Fruit fly (Drosophila melanogaster): ENCODE data around the gene Det.

The Det gene

dm6 chr3R:17117607-17118327 lies 31.7 kb upstream of the Det start:
- TF ChIP-seq CG10565 (GFP tag; optimal IDR thresholded peaks at IDR 0.05) (no peak), scrt (GFP tag; optimal IDR thresholded peaks at IDR 0.05) (no peak), Fer3 (tag; optimal IDR thresholded peaks at IDR 0.05) (no peak), CG14441 (GFP tag; IDR thresholded peaks at IDR 0.05) (no peak), CG12744 (GFP tag; optimal IDR thresholded peaks at IDR 0.05) (no peak), insv (GFP tag; optimal IDR thresholded peaks at IDR 0.05) (no peak), croc (GFP tag; conservative IDR thresholded peaks at IDR 0.05) (no peak), otp (GFP tag; IDR thresholded peaks at IDR 0.05) (0 out of 3 replicates have a peak, but pooled peaks have one; percentile 35), Adf1 (GFP tag; IDR thresholded peaks at IDR 0.05) (no peak), usp (GFP tag; optimal IDR thresholded peaks at IDR 0.05) (no peak), ash1 (GFP tag; optimal IDR thresholded peaks at IDR 0.05) (no peak), Rx (GFP tag; IDR thresholded peaks at IDR 0.05) (no peak), Hmx (GFP tag; optimal IDR thresholded peaks at IDR 0.05) (no peak), CG18764 (GFP tag; optimal IDR thresholded peaks at IDR 0.05) (no peak), CG8388 (GFP tag; optimal IDR thresholded peaks at IDR 0.05) (peak; percentile 8), NfI (GFP tag; optimal IDR thresholded peaks at IDR 0.05) (no peak), CG3847 (GFP tag; IDR thresholded peaks at IDR 0.05) (no peak), mirr (GFP tag; optimal IDR thresholded peaks at IDR 0.05) (no peak), CG4424 (GFP tag; optimal IDR thresholded peaks at IDR 0.05) (peak; percentile 24), h (optimal IDR thresholded peaks at IDR 0.05) (no peak), CG31441 (GFP tag; IDR thresholded peaks at IDR 0.05) (0 out of 2 replicates have a peak, but pooled peaks have one; percentile 25), Optix (GFP tag; IDR thresholded peaks at IDR 0.05) (0 out of 3 replicates have a peak, but pooled peaks have one; percentile 35), sob (GFP tag; IDR thresholded peaks at IDR 0.05) (no peak), en (GFP tag; optimal IDR thresholded peaks at IDR 0.05) (no peak), Dip3 (GFP tag; optimal IDR thresholded peaks at IDR 0.05) (no peak), NC2β (GFP tag; optimal IDR thresholded peaks at IDR 0.05) (no peak), CG7745 (tag; optimal IDR thresholded peaks at IDR 0.05) (no peak), vvl (GFP tag; IDR thresholded peaks at IDR 0.05) (0 out of 2 replicates have a peak, but pooled peaks have one; percentile 13), CG3995 (GFP tag; optimal IDR thresholded peaks at IDR 0.05) (no peak), fd3F (GFP tag; optimal IDR thresholded peaks at IDR 0.05) (no peak), Ets65A (GFP tag) (no peak), Tbp (GFP tag; optimal IDR thresholded peaks at IDR 0.05) (no peak), ato (GFP tag; IDR thresholded peaks at IDR 0.05; ENCODE audit: partially characterized antibody) (no peak), CG30403 (GFP tag; optimal IDR thresholded peaks at IDR 0.05) (peak; percentile 37), D (optimal IDR thresholded peaks at IDR 0.05) (no peak), D (GFP tag; optimal IDR thresholded peaks at IDR 0.05) (peak; percentile 30), ERR (GFP tag; optimal IDR thresholded peaks at IDR 0.05) (no peak), br (optimal IDR thresholded peaks at IDR 0.05) (no peak), CG15601 (tag; optimal IDR thresholded peaks at IDR 0.05) (peak; percentile 29), CG4707 (GFP tag; optimal IDR thresholded peaks at IDR 0.05) (no peak), knrl (GFP tag; IDR thresholded peaks at IDR 0.05; ENCODE audit: partially characterized antibody) (no peak), Dfd (GFP tag; optimal IDR thresholded peaks at IDR 0.05) (no peak), zen2 (GFP tag; IDR thresholded peaks at IDR 0.05; ENCODE audit: partially characterized antibody) (no peak), unpg (GFP tag; optimal IDR thresholded peaks at IDR 0.05) (peak; percentile 28), z (GFP tag; IDR thresholded peaks at IDR 0.05) (no peak), pum (GFP tag; optimal IDR thresholded peaks at IDR 0.05) (peak; percentile 8), Six4 (GFP tag; optimal IDR thresholded peaks at IDR 0.05) (no peak), psq (GFP tag; optimal IDR thresholded peaks at IDR 0.05) (peak; percentile 80), Dek (tag; optimal IDR thresholded peaks at IDR 0.05) (no peak), trem (tag; optimal IDR thresholded peaks at IDR 0.05) (peak; percentile 36), CG18599 (GFP tag; optimal IDR thresholded peaks at IDR 0.05) (no peak), Gsc (GFP tag; IDR thresholded peaks at IDR 0.05) (no peak)

Data from whole organism, embryonic.